Worm (Caenorhabditis elegans) whole organism, late embryonic: ENCODE measurements around the gene F26F2.7.

Source experiments
- ama-1 ChIP-seq: fragments of 150-350 bp; optimal IDR thresholded peaks from 2 replicates; lab custom pipeline; 2014
- ceh-6 ChIP-seq: fragments of 200-800 bp; sonication (Bioruptor generic); optimal IDR thresholded peaks from 2 replicates; lab custom pipeline; 2018; ENCODE audit warnings: mild to moderate bottlenecking, missing genetic modification characterization, missing compliant biosample characterization
- che-1 ChIP-seq: sonication (generic microtip); optimal IDR thresholded peaks from 2 replicates; lab custom pipeline; 2016; ENCODE audit warnings: mild to moderate bottlenecking, missing genetic modification characterization, missing compliant biosample characterization
- elt-2 ChIP-seq: sonication (generic microtip); optimal IDR thresholded peaks from 2 replicates; lab custom pipeline; 2016; ENCODE audit warnings: missing genetic modification reagents, missing genetic modification characterization, missing compliant biosample characterization
- hlh-30 ChIP-seq: sonication (generic microtip); optimal IDR thresholded peaks from 2 replicates; lab custom pipeline; 2017; ENCODE audit warnings: antibody characterized with exemption, missing genetic modification characterization, missing compliant biosample characterization; ENCODE audit not compliant: insufficient read depth
- lin-11 ChIP-seq: fragments of 200-800 bp; sonication (Bioruptor generic); optimal IDR thresholded peaks from 2 replicates; lab custom pipeline; 2018; ENCODE audit warnings: mild to moderate bottlenecking, missing genetic modification characterization, missing compliant biosample characterization
- pha-4 ChIP-seq: fragments of 150-350 bp; optimal IDR thresholded peaks from 2 replicates; lab custom pipeline; 2018; ENCODE audit warnings: missing biosample characterization, missing genetic modification reagents, missing genetic modification characterization

ce11 chrV:20638344-20638743 lies 57.6 kb downstream of the F26F2.7 start, which contains the start of gene Y44A6B.3:
- TF ChIP-seq ceh-6 (GFP tag; lab: Kevin White, UChicago) (no peak), hlh-30 (tag; lab: Kevin White, UChicago) (no peak), elt-2 (tag; lab: Kevin White, UChicago) (no peak), lin-11 (no peak), pha-4 (no peak), che-1 (tag; lab: Kevin White, UChicago) (no peak), ama-1 (lab: Kevin White, UChicago) (no peak)
